Fruit fly (Drosophila melanogaster) whole organism, embryonic: Measurements from ENCODE around the gene wam.

Source experiments
- Adf1 ChIP-seq: fragments of 200-800 bp; sonication (Bioruptor generic); IDR thresholded peaks from 2 replicates; pipeline ENCODE4 v1.3.6; 2022; ENCODE audit warnings: missing biosample characterization, missing genetic modification characterization
- Bdp1 ChIP-seq: fragments of 200-800 bp; sonication (Bioruptor generic); optimal IDR thresholded peaks from 3 replicates; lab custom pipeline; 2016; ENCODE audit warnings: missing biosample characterization, missing genetic modification characterization
- CG10543 ChIP-seq: fragments of 200-800 bp; sonication (Bioruptor generic); optimal IDR thresholded peaks from 3 replicates; lab custom pipeline; 2017; ENCODE audit warnings: missing biosample characterization, mild to moderate bottlenecking, missing genetic modification characterization, moderate library complexity
- CG10979 ChIP-seq: fragments of 200-800 bp; sonication (Bioruptor generic); optimal IDR thresholded peaks from 2 replicates; lab custom pipeline; 2018; ENCODE audit warnings: missing biosample characterization, mild to moderate bottlenecking, missing genetic modification characterization, moderate library complexity
- CG11247 ChIP-seq: fragments of 200-800 bp; sonication (Bioruptor generic); IDR thresholded peaks from 2 replicates; pipeline ENCODE4 v1.3.6; 2022; ENCODE audit warnings: missing biosample characterization, missing genetic modification characterization
- CG11560 ChIP-seq: fragments of 200-800 bp; sonication (Bioruptor generic); IDR thresholded peaks from 3 replicates; pipeline ENCODE4 v1.3.6; 2022; ENCODE audit warnings: missing biosample characterization, missing genetic modification characterization
- CG12155 ChIP-seq: fragments of 200-800 bp; sonication (Bioruptor generic); optimal IDR thresholded peaks from 3 replicates; lab custom pipeline; 2016; ENCODE audit warnings: missing biosample characterization, missing genetic modification characterization
- CG1647 ChIP-seq: fragments of 200-800 bp; sonication (Bioruptor generic); optimal IDR thresholded peaks from 3 replicates; lab custom pipeline; 2016; ENCODE audit warnings: missing biosample characterization, missing genetic modification characterization
- CG17802 ChIP-seq: fragments of 200-800 bp; sonication (Bioruptor generic); optimal IDR thresholded peaks from 2 replicates; lab custom pipeline; 2018; ENCODE audit warnings: missing biosample characterization, mild to moderate bottlenecking, missing genetic modification characterization, moderate library complexity
- CG1832 ChIP-seq: fragments of 200-800 bp; sonication (Bioruptor generic); optimal IDR thresholded peaks from 2 replicates; lab custom pipeline; 2017; ENCODE audit warnings: missing biosample characterization, mild to moderate bottlenecking, missing genetic modification characterization, inconsistent platforms
- CG2129 ChIP-seq: fragments of 200-800 bp; sonication (Bioruptor generic); IDR thresholded peaks from 2 replicates; pipeline ENCODE4 v1.3.6; 2022; ENCODE audit warnings: missing biosample characterization, missing genetic modification characterization; ENCODE audit not compliant: partially characterized antibody
- CG32532 ChIP-seq: fragments of 200-800 bp; sonication (Bioruptor generic); IDR thresholded peaks from 2 replicates; pipeline ENCODE4 v1.3.6; 2022; ENCODE audit warnings: missing biosample characterization, missing genetic modification characterization
- CG32767 ChIP-seq: fragments of 200-800 bp; sonication (Bioruptor generic); IDR thresholded peaks from 2 replicates; pipeline ENCODE4 v1.3.6; 2022; ENCODE audit warnings: missing biosample characterization, missing genetic modification characterization
- CG4282 ChIP-seq: fragments of 200-800 bp; sonication (Bioruptor generic); optimal IDR thresholded peaks from 2 replicates; lab custom pipeline; 2016; ENCODE audit warnings: missing biosample characterization, missing genetic modification characterization
- CG6175 ChIP-seq: fragments of 200-800 bp; sonication (Bioruptor generic); IDR thresholded peaks from 3 replicates; pipeline ENCODE4 v1.3.6; 2022; ENCODE audit warnings: missing biosample characterization, missing genetic modification characterization
- CG6791 ChIP-seq: fragments of 200-800 bp; sonication (Bioruptor generic); IDR thresholded peaks from 3 replicates; pipeline ENCODE4 v1.3.6; 2022; ENCODE audit warnings: missing biosample characterization, missing genetic modification characterization; ENCODE audit not compliant: partially characterized antibody
- CG9932 ChIP-seq: fragments of 200-800 bp; sonication (Bioruptor generic); IDR thresholded peaks from 2 replicates; pipeline ENCODE4 v1.3.6; 2022; ENCODE audit warnings: missing biosample characterization, missing genetic modification characterization
- CoRest ChIP-seq: fragments of 200-800 bp; sonication (Bioruptor generic); optimal IDR thresholded peaks from 3 replicates; lab custom pipeline; 2018; ENCODE audit warnings: missing biosample characterization, mild to moderate bottlenecking, missing genetic modification characterization, moderate library complexity
- D19A ChIP-seq: fragments of 200-800 bp; optimal IDR thresholded peaks from 3 replicates; lab custom pipeline; 2019; ENCODE audit warnings: missing biosample characterization, mild to moderate bottlenecking, missing genetic modification characterization, moderate library complexity
- Dip3 ChIP-seq: fragments of 200-800 bp; sonication (Bioruptor generic); optimal IDR thresholded peaks from 3 replicates; lab custom pipeline; 2016; ENCODE audit warnings: missing biosample characterization, missing genetic modification characterization
- HLH54F ChIP-seq: fragments of 200-800 bp; sonication (Bioruptor generic); optimal IDR thresholded peaks from 3 replicates; lab custom pipeline; 2016; ENCODE audit warnings: missing biosample characterization, missing genetic modification characterization
- Kr ChIP-seq: fragments of 200-800 bp; sonication (Bioruptor generic); optimal IDR thresholded peaks from 2 replicates; lab custom pipeline; 2017; ENCODE audit warnings: missing biosample characterization, mild to moderate bottlenecking, missing genetic modification characterization
- Lpt ChIP-seq: fragments of >200 bp; optimal IDR thresholded peaks from 2 replicates; lab custom pipeline; 2018; ENCODE audit warnings: missing biosample characterization, missing genetic modification characterization
- MESR4 ChIP-seq: fragments of 200-800 bp; sonication (Bioruptor generic); optimal IDR thresholded peaks from 2 replicates; lab custom pipeline; 2018; ENCODE audit warnings: missing biosample characterization, mild to moderate bottlenecking, missing genetic modification characterization, moderate library complexity
- NK7.1 ChIP-seq: fragments of 200-800 bp; sonication (Bioruptor generic); optimal IDR thresholded peaks from 3 replicates; lab custom pipeline; 2016; ENCODE audit warnings: missing biosample characterization, missing genetic modification characterization
- Nf-YC ChIP-seq: fragments of 200-800 bp; optimal IDR thresholded peaks from 3 replicates; lab custom pipeline; 2019; ENCODE audit warnings: missing biosample characterization, mild to moderate bottlenecking, missing genetic modification characterization, moderate library complexity
- Rfx ChIP-seq: fragments of 200-800 bp; sonication (Bioruptor generic); IDR thresholded peaks from 2 replicates; pipeline ENCODE4 v1.3.6; 2022; ENCODE audit warnings: missing biosample characterization, missing genetic modification characterization
- Usf ChIP-seq: fragments of 200-800 bp; sonication (Bioruptor generic); optimal IDR thresholded peaks from 2 replicates; lab custom pipeline; 2017; ENCODE audit warnings: missing genotype, missing biosample characterization, missing genetic modification characterization
- aop ChIP-seq: fragments of 200-800 bp; sonication (Bioruptor generic); IDR thresholded peaks from 2 replicates; pipeline ENCODE4 v1.3.6; 2022; ENCODE audit warnings: missing biosample characterization, missing genetic modification characterization
- ara ChIP-seq: fragments of 200-800 bp; sonication (Bioruptor generic); IDR thresholded peaks from 2 replicates; pipeline ENCODE4 v1.3.6; 2022; ENCODE audit warnings: missing biosample characterization, missing genetic modification characterization
- br ChIP-seq: fragments of >200 bp; optimal IDR thresholded peaks from 2 replicates; lab custom pipeline; 2017
- cato ChIP-seq: fragments of 200-800 bp; sonication (Bioruptor generic); optimal IDR thresholded peaks from 2 replicates; lab custom pipeline; 2016; ENCODE audit warnings: missing biosample characterization, missing genetic modification characterization, borderline replicate concordance
- chm ChIP-seq: fragments of 200-800 bp; sonication (Bioruptor generic); IDR thresholded peaks from 2 replicates; pipeline ENCODE4 v1.3.6; 2022; ENCODE audit warnings: missing biosample characterization, missing genetic modification characterization
- da ChIP-seq: fragments of 200-800 bp; sonication (Bioruptor generic); optimal IDR thresholded peaks from 2 replicates; lab custom pipeline; 2016; ENCODE audit warnings: missing biosample characterization, missing genetic modification characterization
- dan ChIP-seq: fragments of 200-800 bp; sonication (Bioruptor generic); IDR thresholded peaks from 2 replicates; pipeline ENCODE4 v1.3.6; 2022; ENCODE audit warnings: missing biosample characterization, missing genetic modification characterization
- emc ChIP-seq: fragments of 200-800 bp; sonication (Bioruptor generic); optimal IDR thresholded peaks from 2 replicates; lab custom pipeline; 2016; ENCODE audit warnings: missing biosample characterization, missing genetic modification characterization
- gcm2 ChIP-seq: fragments of 200-800 bp; sonication (Bioruptor generic); optimal IDR thresholded peaks from 2 replicates; lab custom pipeline; 2016; ENCODE audit warnings: missing biosample characterization, missing genetic modification characterization
- gfzf ChIP-seq: fragments of 200-800 bp; sonication (Bioruptor generic); optimal IDR thresholded peaks from 2 replicates; lab custom pipeline; 2016; ENCODE audit warnings: missing biosample characterization, mild to moderate bottlenecking, missing genetic modification characterization, moderate library complexity
- gt ChIP-seq: fragments of 200-800 bp; sonication (Bioruptor generic); IDR thresholded peaks from 2 replicates; pipeline ENCODE4 v1.3.6; 2022; ENCODE audit warnings: missing biosample characterization, missing genetic modification characterization
- jing ChIP-seq: fragments of 200-800 bp; sonication (Bioruptor generic); optimal IDR thresholded peaks from 2 replicates; lab custom pipeline; 2018; ENCODE audit warnings: missing biosample characterization, mild to moderate bottlenecking, missing genetic modification characterization
- ken ChIP-seq: fragments of 200-800 bp; sonication (Bioruptor generic); IDR thresholded peaks from 3 replicates; pipeline ENCODE4 v1.3.6; 2022; ENCODE audit warnings: missing biosample characterization, missing genetic modification characterization
- p53 ChIP-seq: fragments of 200-800 bp; sonication (Bioruptor generic); optimal IDR thresholded peaks from 2 replicates; lab custom pipeline; 2016; ENCODE audit warnings: missing biosample characterization, missing genetic modification characterization
- pum ChIP-seq: fragments of 200-800 bp; sonication (Bioruptor generic); optimal IDR thresholded peaks from 2 replicates; lab custom pipeline; 2016; ENCODE audit warnings: missing biosample characterization, missing genetic modification characterization
- scrt ChIP-seq: fragments of 200-800 bp; sonication (Bioruptor generic); optimal IDR thresholded peaks from 2 replicates; lab custom pipeline; 2018; ENCODE audit warnings: missing biosample characterization, mild to moderate bottlenecking, missing genetic modification characterization, moderate library complexity
- so ChIP-seq: fragments of 200-800 bp; sonication (Bioruptor generic); IDR thresholded peaks from 3 replicates; pipeline ENCODE4 v1.3.6; 2022; ENCODE audit warnings: missing biosample characterization, missing genetic modification characterization
- stwl ChIP-seq: fragments of 200-800 bp; sonication (Bioruptor generic); optimal IDR thresholded peaks from 3 replicates; lab custom pipeline; 2018; ENCODE audit warnings: missing biosample characterization, mild to moderate bottlenecking, missing genetic modification characterization, moderate library complexity
- trh ChIP-seq: fragments of 200-800 bp; sonication (Bioruptor generic); optimal IDR thresholded peaks from 2 replicates; lab custom pipeline; 2016; ENCODE audit warnings: missing biosample characterization, missing genetic modification characterization
- tx ChIP-seq: fragments of 200-800 bp; sonication (Bioruptor generic); optimal IDR thresholded peaks from 2 replicates; lab custom pipeline; 2016; ENCODE audit warnings: missing biosample characterization, missing genetic modification characterization
- vfl ChIP-seq: fragments of 200-800 bp; sonication (Bioruptor generic); optimal IDR thresholded peaks from 2 replicates; lab custom pipeline; 2016; ENCODE audit warnings: missing biosample characterization, missing genetic modification characterization
- wek ChIP-seq: fragments of 200-800 bp; sonication (Bioruptor generic); optimal IDR thresholded peaks from 3 replicates; lab custom pipeline; 2018; ENCODE audit warnings: missing biosample characterization, mild to moderate bottlenecking, missing genetic modification characterization, moderate library complexity
- yki ChIP-seq: fragments of >200 bp; optimal IDR thresholded peaks from 3 replicates; lab custom pipeline; 2018
- zen ChIP-seq: fragments of 200-800 bp; sonication (Bioruptor generic); optimal IDR thresholded peaks from 3 replicates; lab custom pipeline; 2018; ENCODE audit warnings: missing biosample characterization, mild to moderate bottlenecking, missing genetic modification characterization, moderate library complexity

The wam gene

dm6 chr3R:23280806-23281257 is 7.0 kb downstream of the wam start, which contains the start of the genes orb and Cdc16 (continued):
- TF ChIP-seq br (lab: Kevin White, UChicago) = no peak
- TF ChIP-seq Dip3 (GFP tag; lab: Kevin White, UChicago) = peak; percentile 74
- TF ChIP-seq jing (GFP tag; lab: Kevin White, UChicago) = peak; percentile 67
- TF ChIP-seq CG6791 (GFP tag; lab: Robert Waterston, UW) = no peak
- TF ChIP-seq ken (GFP tag; lab: Robert Waterston, UW) = peak; percentile 93
- peak; percentile 66 for TF ChIP-seq CG1647 (GFP tag; lab: Kevin White, UChicago)
- TF ChIP-seq da (GFP tag; lab: Kevin White, UChicago) = peak; percentile 16
- peak; percentile 79 for TF ChIP-seq aop
- no peak for TF ChIP-seq Lpt (GFP tag; lab: Kevin White, UChicago)
- TF ChIP-seq CG4282 = peak; percentile 14
- TF ChIP-seq zen = peak; percentile 84
- peak; percentile 88 for TF ChIP-seq chm
- peak; percentile 60 for TF ChIP-seq Usf (GFP tag; lab: Kevin White, UChicago)
- TF ChIP-seq NK7.1 (GFP tag; lab: Kevin White, UChicago) = peak; percentile 39
- TF ChIP-seq CoRest (tag; lab: Kevin White, UChicago) = peak; percentile 93
- TF ChIP-seq CG32767 (GFP tag; lab: Robert Waterston, UW) = peak; percentile 85
- peak; percentile 11 for TF ChIP-seq p53
- no peak for TF ChIP-seq CG1832 (GFP tag; lab: Kevin White, UChicago)
- TF ChIP-seq CG6175 (GFP tag; lab: Robert Waterston, UW) = peak; percentile 89
- TF ChIP-seq Adf1 (GFP tag; lab: Robert Waterston, UW) = peak; percentile 73
- TF ChIP-seq dan (GFP tag; lab: Robert Waterston, UW) = peak; percentile 29; the same call in 1 of the 2 replicates
- TF ChIP-seq ara (GFP tag; lab: Robert Waterston, UW) = peak; percentile 83
- TF ChIP-seq Rfx (GFP tag; lab: Robert Waterston, UW) = peak; percentile 95
- no peak for TF ChIP-seq yki
- peak; percentile 66 for TF ChIP-seq pum
- peak; percentile 84; the same call in 2 of the 3 replicates for TF ChIP-seq so (GFP tag; lab: Robert Waterston, UW)
- TF ChIP-seq CG10979 (tag; lab: Kevin White, UChicago) = peak; percentile 90
- peak; percentile 65 for TF ChIP-seq tx (GFP tag; lab: Kevin White, UChicago)
- TF ChIP-seq CG11247 (GFP tag; lab: Robert Waterston, UW) = peak; percentile 94
- peak; percentile 70 for TF ChIP-seq vfl
- no peak for TF ChIP-seq Kr (GFP tag; lab: Kevin White, UChicago)
- peak; percentile 66 for TF ChIP-seq HLH54F (GFP tag; lab: Kevin White, UChicago)
- TF ChIP-seq CG2129 (GFP tag; lab: Robert Waterston, UW) = no peak
- peak; percentile 87 for TF ChIP-seq scrt (GFP tag; lab: Kevin White, UChicago)
- peak; percentile 55 for TF ChIP-seq MESR4
- peak; percentile 84 for TF ChIP-seq Nf-YC
- TF ChIP-seq CG10543 (GFP tag; lab: Kevin White, UChicago) = peak; percentile 83
- peak; percentile 55; the same call in 1 of the 2 replicates for TF ChIP-seq gt (GFP tag; lab: Robert Waterston, UW)
- peak; percentile 88 for TF ChIP-seq D19A
- peak; percentile 86 for TF ChIP-seq trh
- peak; percentile 74 for TF ChIP-seq stwl (tag; lab: Kevin White, UChicago)
- TF ChIP-seq CG11560 (tag; lab: Robert Waterston, UW) = peak; percentile 61; the same call in 2 of the 3 replicates
- no peak for TF ChIP-seq wek
- TF ChIP-seq cato (GFP tag; lab: Kevin White, UChicago) = peak; percentile 77
- TF ChIP-seq CG12155 (GFP tag; lab: Kevin White, UChicago) = peak; percentile 91
- TF ChIP-seq gcm2 (GFP tag; lab: Kevin White, UChicago) = peak; percentile 52
- peak; percentile 96 for TF ChIP-seq CG32532 (GFP tag; lab: Robert Waterston, UW)
- peak; percentile 46 for TF ChIP-seq CG17802 (tag; lab: Kevin White, UChicago)
- no peak for TF ChIP-seq gfzf (GFP tag; lab: Kevin White, UChicago)
- TF ChIP-seq Bdp1 (GFP tag; lab: Kevin White, UChicago) = peak; percentile 62
- TF ChIP-seq CG9932 = peak; percentile 95
- TF ChIP-seq emc = peak; percentile 28
